Fruit fly (Drosophila melanogaster) whole organism, embryonic: ENCODE results near the gene DIP-alpha.

ENCODE experiments used
- B-H1 ChIP-seq: fragments of 200-800 bp; sonication (Bioruptor generic); IDR thresholded peaks from 3 replicates; pipeline ENCODE4 v1.3.6; 2022; ENCODE audit warnings: missing biosample characterization, missing genetic modification characterization
- Blimp-1 ChIP-seq: fragments of 200-800 bp; sonication (Bioruptor generic); optimal IDR thresholded peaks from 3 replicates; lab custom pipeline; 2018; ENCODE audit warnings: missing biosample characterization, missing genetic modification characterization, mild to moderate bottlenecking, moderate library complexity, missing genetic modification reagents
- Bteb2 ChIP-seq: fragments of 200-800 bp; sonication (Bioruptor generic); optimal IDR thresholded peaks from 2 replicates; lab custom pipeline; 2016; ENCODE audit warnings: missing biosample characterization, missing genetic modification characterization
- CG10979 ChIP-seq: fragments of 200-800 bp; sonication (Bioruptor generic); optimal IDR thresholded peaks from 2 replicates; lab custom pipeline; 2018; ENCODE audit warnings: missing biosample characterization, mild to moderate bottlenecking, missing genetic modification characterization, moderate library complexity
- CG12769 ChIP-seq: fragments of 200-800 bp; sonication (Bioruptor generic); optimal IDR thresholded peaks from 2 replicates; lab custom pipeline; 2019; ENCODE audit warnings: missing biosample characterization, mild to moderate bottlenecking, missing genetic modification characterization, moderate library complexity
- CG13894 ChIP-seq: fragments of 200-800 bp; sonication (Bioruptor generic); optimal IDR thresholded peaks from 3 replicates; lab custom pipeline; 2018; ENCODE audit warnings: missing biosample characterization, mild to moderate bottlenecking, missing genetic modification characterization, moderate library complexity
- CG14014 ChIP-seq: fragments of 200-800 bp; sonication (Bioruptor generic); IDR thresholded peaks from 2 replicates; pipeline ENCODE4 v1.3.6; 2022; ENCODE audit warnings: missing biosample characterization, missing genetic modification characterization
- CG15514 ChIP-seq: fragments of 200-800 bp; sonication (Bioruptor generic); optimal IDR thresholded peaks from 3 replicates; lab custom pipeline; 2017; ENCODE audit warnings: missing biosample characterization, missing genetic modification characterization, mild to moderate bottlenecking, moderate library complexity, missing genetic modification reagents
- CG16815 ChIP-seq: fragments of 200-800 bp; sonication (Bioruptor generic); optimal IDR thresholded peaks from 3 replicates; lab custom pipeline; 2017; ENCODE audit warnings: missing biosample characterization, mild to moderate bottlenecking, missing genetic modification characterization
- CG18262 ChIP-seq: fragments of 200-800 bp; optimal IDR thresholded peaks from 3 replicates; lab custom pipeline; 2019; ENCODE audit warnings: missing biosample characterization, mild to moderate bottlenecking, missing genetic modification characterization, moderate library complexity
- CG2678 ChIP-seq: fragments of 200-800 bp; sonication (Bioruptor generic); optimal IDR thresholded peaks from 3 replicates; lab custom pipeline; 2019; ENCODE audit warnings: missing biosample characterization, mild to moderate bottlenecking, missing genetic modification characterization, moderate library complexity
- CG2889 ChIP-seq: fragments of 200-800 bp; sonication (Bioruptor generic); IDR thresholded peaks from 3 replicates; pipeline ENCODE4 v1.3.6; 2022; ENCODE audit warnings: missing biosample characterization, missing genetic modification characterization
- CG4424 ChIP-seq: fragments of 200-800 bp; sonication (Bioruptor generic); optimal IDR thresholded peaks from 3 replicates; lab custom pipeline; 2016; ENCODE audit warnings: missing biosample characterization, missing genetic modification characterization
- CG6254 ChIP-seq: fragments of 200-800 bp; sonication (Bioruptor generic); optimal IDR thresholded peaks from 3 replicates; lab custom pipeline; 2017; ENCODE audit warnings: mild to moderate bottlenecking, missing biosample characterization, missing genetic modification reagents, missing genetic modification characterization
- CG7987 ChIP-seq: fragments of 200-800 bp; sonication (Bioruptor generic); optimal IDR thresholded peaks from 2 replicates; lab custom pipeline; 2018; ENCODE audit warnings: missing biosample characterization, mild to moderate bottlenecking, missing genetic modification characterization, moderate library complexity
- CG8281 ChIP-seq: fragments of 200-800 bp; sonication (Bioruptor generic); optimal IDR thresholded peaks from 2 replicates; lab custom pipeline; 2018; ENCODE audit warnings: missing biosample characterization, mild to moderate bottlenecking, missing genetic modification characterization, moderate library complexity
- CG9215 ChIP-seq: fragments of 200-800 bp; sonication (Bioruptor generic); IDR thresholded peaks from 2 replicates; pipeline ENCODE4 v1.3.6; 2022; ENCODE audit warnings: missing biosample characterization, missing genetic modification characterization
- CG9437 ChIP-seq: fragments of 200-800 bp; sonication (Bioruptor generic); optimal IDR thresholded peaks from 2 replicates; lab custom pipeline; 2018; ENCODE audit warnings: missing biosample characterization, mild to moderate bottlenecking, missing genetic modification characterization
- Chrac-16 ChIP-seq: fragments of 200-800 bp; sonication (Bioruptor generic); optimal IDR thresholded peaks from 3 replicates; lab custom pipeline; 2016; ENCODE audit warnings: missing biosample characterization, missing genetic modification characterization
- E2f1 ChIP-seq: fragments of 200-800 bp; sonication (Bioruptor generic); IDR thresholded peaks from 2 replicates; pipeline ENCODE4 v1.3.6; 2022; ENCODE audit warnings: missing biosample characterization, missing genetic modification characterization
- Fer2 ChIP-seq: fragments of 200-800 bp; sonication (Bioruptor generic); optimal IDR thresholded peaks from 2 replicates; lab custom pipeline; 2018; ENCODE audit warnings: missing biosample characterization, mild to moderate bottlenecking, missing genetic modification characterization, moderate library complexity
- GATAe ChIP-seq: fragments of 200-800 bp; sonication (Bioruptor generic); conservative IDR thresholded peaks from 2 replicates; pipeline ENCODE4 v1.3.6; 2022; ENCODE audit warnings: missing biosample characterization, missing genetic modification characterization
- Med ChIP-seq: fragments of 200-800 bp; sonication (Bioruptor generic); peaks from one replicate; lab custom pipeline; 2016; ENCODE audit warnings: missing biosample characterization, missing genetic modification characterization, mild to moderate bottlenecking, inconsistent platforms, moderate library complexity
- Mrtf ChIP-seq: fragments of 200-800 bp; sonication (Bioruptor generic); IDR thresholded peaks from 3 replicates; pipeline ENCODE4 v1.3.6; 2022; ENCODE audit warnings: missing biosample characterization, missing genetic modification characterization
- NfI ChIP-seq: fragments of 200-800 bp; sonication (Bioruptor generic); optimal IDR thresholded peaks from 3 replicates; lab custom pipeline; 2018; ENCODE audit warnings: missing biosample characterization, mild to moderate bottlenecking, missing genetic modification characterization, moderate library complexity
- Sox102F ChIP-seq: fragments of 200-800 bp; sonication (Bioruptor generic); optimal IDR thresholded peaks from 2 replicates; lab custom pipeline; 2018; ENCODE audit warnings: missing biosample characterization, mild to moderate bottlenecking, missing genetic modification characterization, moderate library complexity
- Ssrp ChIP-seq: fragments of 200-800 bp; sonication (Bioruptor generic); optimal IDR thresholded peaks from 2 replicates; lab custom pipeline; 2018; ENCODE audit warnings: missing biosample characterization, mild to moderate bottlenecking, missing genetic modification characterization, moderate library complexity
- ab ChIP-seq: fragments of 200-800 bp; sonication (Bioruptor generic); optimal IDR thresholded peaks from 2 replicates; lab custom pipeline; 2016; ENCODE audit warnings: missing biosample characterization, missing genetic modification characterization
- abd-A ChIP-seq: fragments of 200-800 bp; sonication (Bioruptor generic); optimal IDR thresholded peaks from 3 replicates; lab custom pipeline; 2019; ENCODE audit warnings: missing biosample characterization, mild to moderate bottlenecking, missing genetic modification characterization, moderate library complexity
- br ChIP-seq: fragments of >200 bp; optimal IDR thresholded peaks from 2 replicates; lab custom pipeline; 2017
- bsh ChIP-seq, 2 experiments: fragments of 200-800 bp; sonication (Bioruptor generic); optimal IDR thresholded peaks; 2 replicates each; lab custom pipeline; 2017 to 2018; ENCODE audit warnings: mild to moderate bottlenecking in 2 of 2, missing biosample characterization in 2 of 2, missing genetic modification characterization in 2 of 2, moderate library complexity in 1 of 2
- exex ChIP-seq: fragments of 200-800 bp; sonication (Bioruptor generic); optimal IDR thresholded peaks from 4 replicates; lab custom pipeline; 2018; ENCODE audit warnings: missing biosample characterization, mild to moderate bottlenecking, missing genetic modification characterization, moderate library complexity
- gcm ChIP-seq: fragments of 200-800 bp; sonication (Bioruptor generic); optimal IDR thresholded peaks from 2 replicates; lab custom pipeline; 2019; ENCODE audit warnings: missing biosample characterization, mild to moderate bottlenecking, missing genetic modification characterization, moderate library complexity
- ind ChIP-seq: fragments of 200-800 bp; sonication (Bioruptor generic); optimal IDR thresholded peaks from 3 replicates; lab custom pipeline; 2016; ENCODE audit warnings: missing biosample characterization, missing genetic modification characterization
- kah ChIP-seq: fragments of 200-800 bp; sonication (Bioruptor generic); optimal IDR thresholded peaks from 2 replicates; lab custom pipeline; 2018; ENCODE audit warnings: missing biosample characterization, mild to moderate bottlenecking, missing genetic modification characterization
- lab ChIP-seq: fragments of 200-800 bp; sonication (Bioruptor generic); optimal IDR thresholded peaks from 3 replicates; lab custom pipeline; 2017; ENCODE audit warnings: missing biosample characterization, missing genetic modification characterization, mild to moderate bottlenecking, moderate library complexity, missing genetic modification reagents
- lbe ChIP-seq: fragments of 200-800 bp; sonication (Bioruptor generic); optimal IDR thresholded peaks from 2 replicates; lab custom pipeline; 2016; ENCODE audit warnings: missing biosample characterization, mild to moderate bottlenecking, missing genetic modification characterization
- lilli ChIP-seq: fragments of 200-800 bp; sonication (Bioruptor generic); optimal IDR thresholded peaks from 3 replicates; lab custom pipeline; 2016; ENCODE audit warnings: missing biosample characterization, missing genetic modification characterization
- oc ChIP-seq: fragments of 200-800 bp; sonication (Bioruptor generic); optimal IDR thresholded peaks from 2 replicates; lab custom pipeline; 2018; ENCODE audit warnings: missing biosample characterization, mild to moderate bottlenecking, missing genetic modification characterization, moderate library complexity
- salm ChIP-seq: fragments of 200-800 bp; sonication (Bioruptor generic); optimal IDR thresholded peaks from 2 replicates; lab custom pipeline; 2018; ENCODE audit warnings: missing biosample characterization, mild to moderate bottlenecking, missing genetic modification characterization
- scrt ChIP-seq: fragments of 200-800 bp; sonication (Bioruptor generic); optimal IDR thresholded peaks from 2 replicates; lab custom pipeline; 2018; ENCODE audit warnings: missing biosample characterization, mild to moderate bottlenecking, missing genetic modification characterization, moderate library complexity
- sisA ChIP-seq: fragments of 200-800 bp; sonication (Bioruptor generic); IDR thresholded peaks from 2 replicates; pipeline ENCODE4 v1.3.6; 2022; ENCODE audit warnings: missing biosample characterization, missing genetic modification characterization
- sob ChIP-seq: fragments of 200-800 bp; sonication (Bioruptor generic); IDR thresholded peaks from 2 replicates; pipeline ENCODE4 v1.3.6; 2022; ENCODE audit warnings: missing biosample characterization, missing genetic modification characterization
- tin ChIP-seq: fragments of 200-800 bp; sonication (Bioruptor generic); optimal IDR thresholded peaks from 3 replicates; lab custom pipeline; 2016; ENCODE audit warnings: missing biosample characterization, missing genetic modification characterization
- toy ChIP-seq: fragments of 200-800 bp; sonication (Bioruptor generic); IDR thresholded peaks from 2 replicates; pipeline ENCODE4 v1.3.6; 2022; ENCODE audit warnings: missing biosample characterization, missing genetic modification characterization
- tx ChIP-seq: fragments of 200-800 bp; sonication (Bioruptor generic); optimal IDR thresholded peaks from 2 replicates; lab custom pipeline; 2016; ENCODE audit warnings: missing biosample characterization, missing genetic modification characterization
- unpg ChIP-seq: fragments of 200-800 bp; sonication (Bioruptor generic); optimal IDR thresholded peaks from 3 replicates; lab custom pipeline; 2018; ENCODE audit warnings: missing biosample characterization, mild to moderate bottlenecking, missing genetic modification characterization, moderate library complexity

Gene DIP-alpha

DNA sequence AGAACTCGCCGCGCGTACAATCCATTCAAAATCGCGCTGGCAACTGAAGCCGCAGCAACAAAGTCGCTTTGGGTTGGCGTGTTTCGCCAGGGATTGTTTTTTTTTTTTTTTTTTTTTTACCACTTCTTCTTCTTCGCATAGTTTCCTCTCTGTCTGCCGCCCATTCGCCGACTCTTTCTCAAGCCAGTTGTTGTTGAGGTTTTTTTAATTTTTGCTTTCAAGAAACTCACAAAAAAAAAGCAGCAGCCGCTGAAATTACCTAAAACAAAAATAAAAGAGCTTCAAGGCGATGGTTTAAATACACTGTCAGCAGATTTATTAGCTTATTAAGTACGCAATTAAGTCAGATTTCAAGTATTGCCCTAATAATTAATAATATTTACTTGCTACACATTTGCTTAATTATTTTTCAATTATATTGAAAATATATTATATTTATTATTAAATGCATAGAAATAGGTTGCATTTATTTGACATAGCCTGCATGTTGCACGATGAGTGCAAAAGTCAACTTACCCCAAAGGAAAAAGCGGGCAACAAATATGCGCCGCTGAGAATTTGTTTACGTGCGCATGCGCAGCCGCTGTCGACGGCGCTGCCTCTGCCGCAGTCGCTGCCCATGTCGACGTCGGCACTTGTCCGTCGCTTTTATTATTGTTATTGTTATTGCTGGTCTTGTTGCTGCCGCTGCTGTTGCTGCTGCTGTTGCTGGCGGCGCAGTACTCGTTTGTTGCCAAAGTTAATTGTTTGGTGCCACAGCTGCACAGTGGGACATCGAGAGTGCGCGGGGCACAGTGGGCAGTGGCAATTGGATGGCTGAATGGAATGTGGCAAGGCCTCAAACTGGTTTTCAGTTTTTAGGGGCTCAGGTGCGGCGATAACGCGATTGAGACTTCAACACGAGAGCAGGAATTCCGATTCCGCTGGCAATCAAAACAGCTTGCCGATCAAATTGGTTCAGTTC is 96.7 kb downstream of the DIP-alpha start, which contains the start of gene CG12206 (continued):
- TF ChIP-seq ind (peak; percentile 48), Blimp-1 (GFP tag; lab: Kevin White, UChicago) (peak; percentile 46), lab (GFP tag; lab: Kevin White, UChicago) (peak; percentile 70), NfI (GFP tag; lab: Kevin White, UChicago) (peak; percentile 52), kah (GFP tag; lab: Kevin White, UChicago) (no peak), CG18262 (peak; percentile 71), CG10979 (tag; lab: Kevin White, UChicago) (peak; percentile 63), tx (GFP tag; lab: Kevin White, UChicago) (no peak), br (lab: Kevin White, UChicago) (no peak), ab (GFP tag; lab: Kevin White, UChicago) (no peak), CG6254 (GFP tag; lab: Kevin White, UChicago) (peak; percentile 25), CG8281 (tag; lab: Kevin White, UChicago) (peak; percentile 3), CG4424 (GFP tag; lab: Kevin White, UChicago) (peak; percentile 45), CG14014 (GFP tag; lab: Robert Waterston, UW) (peak; percentile 25; the same call in 1 of the 2 replicates), Mrtf (0 out of 3 replicates have a peak, but pooled peaks have one; percentile 28), toy (no peak), GATAe (no peak), B-H1 (GFP tag; lab: Robert Waterston, UW) (peak; percentile 52; the same call in 2 of the 3 replicates), Ssrp (tag; lab: Kevin White, UChicago) (peak; percentile 53), Sox102F (GFP tag; lab: Kevin White, UChicago) (peak; percentile 58), CG2678 (tag; lab: Kevin White, UChicago) (peak; percentile 83), E2f1 (peak; percentile 45), unpg (GFP tag; lab: Kevin White, UChicago) (peak; percentile 57), CG13894 (tag; lab: Kevin White, UChicago) (no peak), CG9215 (GFP tag; lab: Robert Waterston, UW) (peak; percentile 71), CG2889 (GFP tag; lab: Robert Waterston, UW) (0 out of 3 replicates have a peak, but pooled peaks have one; percentile 9), oc (peak; percentile 27), bsh (GFP tag; optimal IDR thresholded peaks at IDR 0.05; lab: Kevin White, UChicago) (peak; percentile 61 to 86), scrt (GFP tag; lab: Kevin White, UChicago) (peak; percentile 61), lbe (GFP tag; lab: Kevin White, UChicago) (peak; percentile 20), sisA (GFP tag; lab: Robert Waterston, UW) (peak; percentile 53), exex (peak; percentile 3), abd-A (tag; lab: Kevin White, UChicago) (peak; percentile 26), sob (GFP tag; lab: Robert Waterston, UW) (peak; percentile 39; the same call in 1 of the 2 replicates), Med (GFP tag; lab: Kevin White, UChicago) (peak; percentile 70), salm (tag; lab: Kevin White, UChicago) (peak; percentile 23), gcm (GFP tag; lab: Kevin White, UChicago) (peak; percentile 15), lilli (peak; percentile 15), tin (GFP tag; lab: Kevin White, UChicago) (peak; percentile 13), Fer2 (peak; percentile 6), CG16815 (GFP tag; lab: Kevin White, UChicago) (peak; percentile 39), Chrac-16 (GFP tag; lab: Kevin White, UChicago) (peak; percentile 0), CG7987 (GFP tag; lab: Kevin White, UChicago) (no peak), CG15514 (GFP tag; lab: Kevin White, UChicago) (peak; percentile 17), CG12769 (no peak), CG9437 (GFP tag; lab: Kevin White, UChicago) (peak; percentile 39), Bteb2 (GFP tag; lab: Kevin White, UChicago) (no peak)
